In the genomic region with DNA sequence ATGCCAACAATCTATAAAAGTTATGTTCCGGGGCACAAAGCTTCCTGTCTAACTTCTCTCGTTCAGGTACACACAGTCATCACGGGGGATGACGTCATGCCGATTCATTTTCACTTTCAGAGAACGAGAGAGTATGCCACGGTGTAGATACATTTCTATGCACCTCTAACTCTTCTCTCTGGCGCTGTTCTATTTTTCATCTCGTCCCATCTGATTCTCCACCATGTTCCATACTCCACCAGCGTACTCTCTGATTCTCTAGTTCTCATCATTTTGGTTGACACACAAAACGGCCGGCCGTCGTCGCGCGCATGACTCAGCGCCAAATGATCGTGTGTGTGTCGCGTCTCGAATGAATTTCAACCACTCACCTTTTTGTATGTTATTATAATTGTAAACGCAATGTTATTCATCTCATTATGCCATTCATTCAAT, we compare ENCODE assay signal across 3 worm cellular contexts.
TF ChIP-seq lines count a peak whose summit lies in the region.

No protein-coding gene starts in this region.

TF ChIP-seq in whole organism, L1 larva, 84 proteins besides CTCF, POLR2A, EP300 and RAD21 (continued from another document and continues in another):
- TF ChIP-seq efl-1 (optimal IDR thresholded peaks at IDR 0.05; lab: Kevin White, UChicago) (peak; percentile 82 to 92), efl-1 (GFP tag; optimal IDR thresholded peaks at IDR 0.05 in 1 of 2; lab: Kevin White, UChicago) (peak; percentile 56 to 94), skn-1 (tag; optimal IDR thresholded peaks at IDR 0.05; lab: Kevin White, UChicago) (peak; percentile 85), pag-3 (tag; optimal IDR thresholded peaks at IDR 0.05; lab: Kevin White, UChicago; ENCODE audit: borderline replicate concordance, insufficient read depth) (peak; percentile 85), nhr-12 (tag; optimal IDR thresholded peaks at IDR 0.05; lab: Kevin White, UChicago) (no peak), hlh-4 (tag; optimal IDR thresholded peaks at IDR 0.05; lab: Kevin White, UChicago) (no peak), nhr-19 (GFP tag; conservative IDR thresholded peaks at IDR 0.05; lab: Robert Waterston, UW) (peak; percentile 91), snpc-4 (tag; optimal IDR thresholded peaks at IDR 0.05; lab: Kevin White, UChicago) (peak; percentile 43), unc-130 (tag; optimal IDR thresholded peaks at IDR 0.05; lab: Kevin White, UChicago) (peak; percentile 27), mep-1 (tag; optimal IDR thresholded peaks at IDR 0.05; lab: Kevin White, UChicago) (peak; percentile 93), nhr-85 (tag; lab: Kevin White, UChicago) (peak; percentile 99), ama-1 (optimal IDR thresholded peaks at IDR 0.05; lab: Kevin White, UChicago) (no peak), blmp-1 (tag; optimal IDR thresholded peaks at IDR 0.05; lab: Kevin White, UChicago) (peak; percentile 99), nhr-11 (tag; optimal IDR thresholded peaks at IDR 0.05; lab: Kevin White, UChicago) (peak; percentile 84), mdl-1 (tag; optimal IDR thresholded peaks at IDR 0.05; lab: Kevin White, UChicago) (peak; percentile 15 to 97), dpl-1 (GFP tag; optimal IDR thresholded peaks at IDR 0.05; lab: Kevin White, UChicago) (peak; percentile 64 to 69 (median 66)), unc-62 (GFP tag; optimal IDR thresholded peaks at IDR 0.05; lab: Kevin White, UChicago) (no peak), sptf-1 (tag; optimal IDR thresholded peaks at IDR 0.05; lab: Kevin White, UChicago) (no peak), hlh-17 (GFP tag; optimal IDR thresholded peaks at IDR 0.05; lab: Kevin White, UChicago; ENCODE audit: borderline replicate concordance) (no peak), fkh-8 (tag; optimal IDR thresholded peaks at IDR 0.05; lab: Kevin White, UChicago) (peak; percentile 97), ceh-90 (tag; optimal IDR thresholded peaks at IDR 0.05; lab: Kevin White, UChicago) (no peak), fkh-10 (GFP tag; optimal IDR thresholded peaks at IDR 0.05; lab: Kevin White, UChicago) (peak; percentile 50), lin-13 (GFP tag; optimal IDR thresholded peaks at IDR 0.05; lab: Kevin White, UChicago) (peak; percentile 82), vab-15 (tag; optimal IDR thresholded peaks at IDR 0.05; lab: Kevin White, UChicago) (no peak), zag-1 (tag; optimal IDR thresholded peaks at IDR 0.05; lab: Kevin White, UChicago) (no peak), F16B12.6 (tag; optimal IDR thresholded peaks at IDR 0.05; lab: Kevin White, UChicago) (peak; percentile 12), elt-2 (tag; optimal IDR thresholded peaks at IDR 0.05; lab: Kevin White, UChicago) (peak; percentile 97), nhr-237 (tag; optimal IDR thresholded peaks at IDR 0.05; lab: Kevin White, UChicago) (peak; percentile 73), tlp-1 (tag; optimal IDR thresholded peaks at IDR 0.05; lab: Kevin White, UChicago) (no peak), ztf-11 (tag; optimal IDR thresholded peaks at IDR 0.05; lab: Kevin White, UChicago) (no peak), Y116A8C.19 (tag; optimal IDR thresholded peaks at IDR 0.05; lab: Kevin White, UChicago; ENCODE audit: borderline replicate concordance) (no peak), C04F5.9 (tag; optimal IDR thresholded peaks at IDR 0.05; lab: Kevin White, UChicago) (peak; percentile 49), pqm-1 (tag; optimal IDR thresholded peaks at IDR 0.05; lab: Kevin White, UChicago) (peak; percentile 2), pax-3 (tag; optimal IDR thresholded peaks at IDR 0.05; lab: Kevin White, UChicago) (peak; percentile 88), lin-39 (tag; optimal IDR thresholded peaks at IDR 0.05; lab: Kevin White, UChicago) (peak; percentile 79), sup-37 (GFP tag; optimal IDR thresholded peaks at IDR 0.05; lab: Kevin White, UChicago) (peak; percentile 73), mab-9 (GFP tag; IDR thresholded peaks at IDR 0.05; lab: Robert Waterston, UW) (peak; percentile 68), zip-4 (GFP tag; optimal IDR thresholded peaks at IDR 0.05; lab: Kevin White, UChicago) (peak; percentile 44), nhr-71 (tag; optimal IDR thresholded peaks at IDR 0.05; lab: Kevin White, UChicago) (peak; percentile 98), C34B4.2 (tag; optimal IDR thresholded peaks at IDR 0.05; lab: Kevin White, UChicago) (no peak), unc-86 (tag; optimal IDR thresholded peaks at IDR 0.05; lab: Kevin White, UChicago) (peak; percentile 82), nhr-77 (tag; optimal IDR thresholded peaks at IDR 0.05; lab: Kevin White, UChicago) (peak; percentile 97)

TF ChIP-seq in whole organism, L3 larva, 47 proteins besides CTCF, POLR2A, EP300 and RAD21 (continued from another document):
- TF ChIP-seq ceh-28 (tag; optimal IDR thresholded peaks at IDR 0.05; lab: Kevin White, UChicago) (peak; percentile 94), pha-4 (tag; optimal IDR thresholded peaks at IDR 0.05; lab: Kevin White, UChicago) (peak; percentile 95), nfya-1 (tag; optimal IDR thresholded peaks at IDR 0.05; lab: Kevin White, UChicago; ENCODE audit: insufficient read depth) (peak; percentile 91), nhr-12 (tag; optimal IDR thresholded peaks at IDR 0.05; lab: Kevin White, UChicago) (no peak), sea-2 (GFP tag; optimal IDR thresholded peaks at IDR 0.05; lab: Kevin White, UChicago) (no peak), aly-2 (tag; optimal IDR thresholded peaks at IDR 0.05; lab: Kevin White, UChicago) (no peak), mdl-1 (tag; optimal IDR thresholded peaks at IDR 0.05; lab: Kevin White, UChicago) (peak; percentile 85), nhr-76 (tag; optimal IDR thresholded peaks at IDR 0.05; lab: Kevin White, UChicago) (peak; percentile 61), elt-2 (tag; optimal IDR thresholded peaks at IDR 0.05; lab: Kevin White, UChicago) (peak; percentile 98), elt-1 (tag; optimal IDR thresholded peaks at IDR 0.05; lab: Kevin White, UChicago) (peak; percentile 41), nhr-77 (tag; optimal IDR thresholded peaks at IDR 0.05; lab: Kevin White, UChicago) (peak; percentile 80), nhr-11 (tag; optimal IDR thresholded peaks at IDR 0.05; lab: Kevin White, UChicago) (peak; percentile 87), ceh-16 (tag; optimal IDR thresholded peaks at IDR 0.05; lab: Kevin White, UChicago) (no peak), lsy-12 (tag; optimal IDR thresholded peaks at IDR 0.05; lab: Kevin White, UChicago) (peak; percentile 94), lin-39 (tag; optimal IDR thresholded peaks at IDR 0.05; lab: Kevin White, UChicago) (peak; percentile 93), unc-39 (tag; optimal IDR thresholded peaks at IDR 0.05; lab: Kevin White, UChicago) (peak; percentile 21), ceh-82 (tag; optimal IDR thresholded peaks at IDR 0.05; lab: Kevin White, UChicago) (no peak), zag-1 (tag; optimal IDR thresholded peaks at IDR 0.05; lab: Kevin White, UChicago) (no peak), egl-5 (tag; optimal IDR thresholded peaks at IDR 0.05; lab: Kevin White, UChicago) (peak; percentile 73), mml-1 (tag; optimal IDR thresholded peaks at IDR 0.05; lab: Kevin White, UChicago) (no peak), nhr-43 (tag; optimal IDR thresholded peaks at IDR 0.05; lab: Kevin White, UChicago; ENCODE audit: poor library complexity, severe bottlenecking) (peak; percentile 94), snpc-4 (tag; optimal IDR thresholded peaks at IDR 0.05; lab: Kevin White, UChicago) (peak; percentile 61), ztf-4 (tag; optimal IDR thresholded peaks at IDR 0.05; lab: Kevin White, UChicago) (peak; percentile 68), jun-1 (tag; optimal IDR thresholded peaks at IDR 0.05; lab: Kevin White, UChicago) (peak; percentile 99), nhr-28 (tag; optimal IDR thresholded peaks at IDR 0.05; lab: Kevin White, UChicago) (peak; percentile 20), nhr-237 (tag; optimal IDR thresholded peaks at IDR 0.05; lab: Kevin White, UChicago) (no peak), egl-27 (tag; optimal IDR thresholded peaks at IDR 0.05; lab: Kevin White, UChicago) (peak; percentile 96), lin-15B (tag; optimal IDR thresholded peaks at IDR 0.05; lab: Kevin White, UChicago) (peak; percentile 56)

TF ChIP-seq in whole organism, young adult, 124 proteins besides CTCF, POLR2A, EP300 and RAD21 (continued from another document):
- TF ChIP-seq cebp-1 (GFP tag; IDR thresholded peaks at IDR 0.05; lab: Robert Waterston, UW) (peak; percentile 26; the same call in 1 of the 2 replicates), cebp-1 (tag; optimal IDR thresholded peaks at IDR 0.05; lab: Kevin White, UChicago) (peak; percentile 91), lin-54 (GFP tag; optimal IDR thresholded peaks at IDR 0.05; lab: Kevin White, UChicago) (peak; percentile 76), tlf-1 (GFP tag; optimal IDR thresholded peaks at IDR 0.05; lab: Kevin White, UChicago) (peak; percentile 85), F22D6.2 (tag; optimal IDR thresholded peaks at IDR 0.05; lab: Kevin White, UChicago) (peak; percentile 72), ztf-18 (tag; optimal IDR thresholded peaks at IDR 0.05; lab: Kevin White, UChicago) (peak; percentile 64), ztf-26 (tag; optimal IDR thresholded peaks at IDR 0.05; lab: Kevin White, UChicago) (peak; percentile 92), atf-7 (tag; optimal IDR thresholded peaks at IDR 0.05; lab: Kevin White, UChicago) (peak; percentile 100), hmg-20 (GFP tag; IDR thresholded peaks at IDR 0.05; lab: Robert Waterston, UW) (0 out of 2 replicates have a peak, but pooled peaks have one; percentile 13), attf-6 (GFP tag; IDR thresholded peaks at IDR 0.05; lab: Robert Waterston, UW) (no peak), madf-3 (GFP tag; IDR thresholded peaks at IDR 0.05; lab: Robert Waterston, UW) (peak; percentile 83; the same call in 1 of the 2 replicates), ZK185.1 (tag; optimal IDR thresholded peaks at IDR 0.05; lab: Kevin White, UChicago; ENCODE audit: poor library complexity, severe bottlenecking) (peak; percentile 78), rcor-1 (GFP tag; IDR thresholded peaks at IDR 0.05; lab: Robert Waterston, UW) (peak; percentile 37; the same call in 1 of the 2 replicates), ccch-3 (GFP tag; optimal IDR thresholded peaks at IDR 0.05; lab: Kevin White, UChicago) (no peak), egrh-3 (GFP tag; IDR thresholded peaks at IDR 0.05; lab: Robert Waterston, UW) (0 out of 2 replicates have a peak, but pooled peaks have one; percentile 14), F39B2.1 (GFP tag; IDR thresholded peaks at IDR 0.05; lab: Robert Waterston, UW) (no peak), let-526 (GFP tag; IDR thresholded peaks at IDR 0.05; lab: Robert Waterston, UW) (peak; percentile 80; the same call in 1 of the 2 replicates), hrde-1 (tag; optimal IDR thresholded peaks at IDR 0.05; lab: Kevin White, UChicago; ENCODE audit: borderline replicate concordance) (no peak), Y53G8AR.9 (GFP tag; conservative IDR thresholded peaks at IDR 0.05; lab: Robert Waterston, UW) (peak; percentile 74; the same call in 1 of the 2 replicates), nhr-90 (tag; optimal IDR thresholded peaks at IDR 0.05; lab: Kevin White, UChicago) (peak; percentile 75), ets-4 (GFP tag; optimal IDR thresholded peaks at IDR 0.05; lab: Kevin White, UChicago) (peak; percentile 91), attf-3 (GFP tag; conservative IDR thresholded peaks at IDR 0.05; lab: Robert Waterston, UW) (peak; percentile 62), egl-44 (GFP tag; IDR thresholded peaks at IDR 0.05; lab: Robert Waterston, UW) (peak; percentile 73; the same call in 1 of the 2 replicates), F49E8.2 (tag; optimal IDR thresholded peaks at IDR 0.05; lab: Kevin White, UChicago; ENCODE audit: insufficient read depth) (no peak), lin-40 (tag; optimal IDR thresholded peaks at IDR 0.05; lab: Kevin White, UChicago) (peak; percentile 95), ztf-3 (GFP tag; optimal IDR thresholded peaks at IDR 0.05; lab: Kevin White, UChicago) (peak; percentile 27), dox-1 (GFP tag; IDR thresholded peaks at IDR 0.05; lab: Robert Waterston, UW) (peak; percentile 91), athp-1 (tag; optimal IDR thresholded peaks at IDR 0.05; lab: Kevin White, UChicago) (peak; percentile 69), ceh-58 (GFP tag; IDR thresholded peaks at IDR 0.05; lab: Robert Waterston, UW) (no peak), F33H1.4 (GFP tag; IDR thresholded peaks at IDR 0.05; lab: Robert Waterston, UW) (no peak), B0035.1 (tag; optimal IDR thresholded peaks at IDR 0.05; lab: Kevin White, UChicago) (peak; percentile 13), pbrm-1 (GFP tag; IDR thresholded peaks at IDR 0.05; lab: Robert Waterston, UW) (peak; percentile 86), let-607 (tag; optimal IDR thresholded peaks at IDR 0.05; lab: Kevin White, UChicago) (peak; percentile 84 to 92), nfyb-1 (GFP tag; IDR thresholded peaks at IDR 0.05; lab: Robert Waterston, UW) (peak; percentile 91), sptf-2 (GFP tag; optimal IDR thresholded peaks at IDR 0.05; lab: Kevin White, UChicago) (no peak), B0019.2 (GFP tag; conservative IDR thresholded peaks at IDR 0.05; lab: Robert Waterston, UW) (no peak), K11D2.4 (GFP tag; IDR thresholded peaks at IDR 0.05; lab: Robert Waterston, UW) (peak; percentile 90), mcd-1 (GFP tag; IDR thresholded peaks at IDR 0.05; lab: Robert Waterston, UW) (peak; percentile 75), ceh-100 (GFP tag; IDR thresholded peaks at IDR 0.05; lab: Robert Waterston, UW) (no peak), ztf-25 (GFP tag; IDR thresholded peaks at IDR 0.05; lab: Robert Waterston, UW) (no peak)
